Fruit fly (Drosophila melanogaster): ENCODE results near the gene RpL9.

The RpL9 gene

dm6 chr2L:11037583-11038517 is 33.9 kb upstream of the RpL9 start (continued):
- TF ChIP-seq fd96Cb (tag; optimal IDR thresholded peaks at IDR 0.05) = peak; percentile 44
- TF ChIP-seq Neu2 (GFP tag; optimal IDR thresholded peaks at IDR 0.05; ENCODE audit: borderline replicate concordance) = no peak
- no peak for TF ChIP-seq CG7357 (GFP tag; IDR thresholded peaks at IDR 0.05)
- TF ChIP-seq CG7839 (tag; optimal IDR thresholded peaks at IDR 0.05) = peak; percentile 66
- peak; percentile 37 for TF ChIP-seq CG10462 (GFP tag; optimal IDR thresholded peaks at IDR 0.05)
- peak; percentile 27 for TF ChIP-seq Side (GFP tag; optimal IDR thresholded peaks at IDR 0.05)
- TF ChIP-seq CHES-1-like (GFP tag; optimal IDR thresholded peaks at IDR 0.05) = peak; percentile 9
- no peak for TF ChIP-seq btn (GFP tag; optimal IDR thresholded peaks at IDR 0.05)
- TF ChIP-seq CG15269 (tag; optimal IDR thresholded peaks at IDR 0.05) = peak; percentile 65
- no peak for TF ChIP-seq Ada2b (GFP tag; IDR thresholded peaks at IDR 0.05)
- no peak for TF ChIP-seq Fer2 (tag; optimal IDR thresholded peaks at IDR 0.05)
- TF ChIP-seq chif (GFP tag; optimal IDR thresholded peaks at IDR 0.05) = peak in 1 of 2 experiments; percentile 58
- peak; percentile 52 for TF ChIP-seq lmd (GFP tag; IDR thresholded peaks at IDR 0.05)
- TF ChIP-seq bcd (GFP tag; optimal IDR thresholded peaks at IDR 0.05) = no peak
- TF ChIP-seq Med (GFP tag) = peak; percentile 75
- TF ChIP-seq lilli (GFP tag; optimal IDR thresholded peaks at IDR 0.05) = peak; percentile 43
- peak; percentile 5 for TF ChIP-seq CG4820 (GFP tag; optimal IDR thresholded peaks at IDR 0.05)
- TF ChIP-seq sna (GFP tag; IDR thresholded peaks at IDR 0.05; ENCODE audit: partially characterized antibody) = no peak
- peak; percentile 58 for TF ChIP-seq NC2α (GFP tag; optimal IDR thresholded peaks at IDR 0.05)
- TF ChIP-seq CG12155 (GFP tag; optimal IDR thresholded peaks at IDR 0.05) = peak; percentile 39
- no peak for TF ChIP-seq CG10959 (GFP tag; IDR thresholded peaks at IDR 0.05)
- peak; percentile 17 for TF ChIP-seq CG9817 (tag; optimal IDR thresholded peaks at IDR 0.05)
- TF ChIP-seq CG7271 (tag; optimal IDR thresholded peaks at IDR 0.05) = no peak
- peak; percentile 36 for TF ChIP-seq CG1529 (GFP tag; optimal IDR thresholded peaks at IDR 0.05)
- TF ChIP-seq z (GFP tag; IDR thresholded peaks at IDR 0.05) = peak; percentile 67; the same call in 2 of the 3 replicates
- TF ChIP-seq Hr51 (GFP tag; optimal IDR thresholded peaks at IDR 0.05) = peak in 1 of 2 experiments; percentile 65
- no peak for TF ChIP-seq hth (optimal IDR thresholded peaks at IDR 0.05)
- TF ChIP-seq CG15073 (GFP tag; optimal IDR thresholded peaks at IDR 0.05) = no peak
- no peak for TF ChIP-seq br (optimal IDR thresholded peaks at IDR 0.05)
- TF ChIP-seq lab (GFP tag; optimal IDR thresholded peaks at IDR 0.05) = peak; percentile 35
- TF ChIP-seq sim (GFP tag; IDR thresholded peaks at IDR 0.05) = 0 out of 2 replicates have a peak, but pooled peaks have one; percentile 18
- no peak for TF ChIP-seq slp2 (GFP tag; optimal IDR thresholded peaks at IDR 0.05)
- no peak for TF ChIP-seq Kr (GFP tag; optimal IDR thresholded peaks at IDR 0.05)
- TF ChIP-seq oc (tag; optimal IDR thresholded peaks at IDR 0.05) = no peak
- no peak for TF ChIP-seq tll (GFP tag; optimal IDR thresholded peaks at IDR 0.05)
- peak; percentile 30 for TF ChIP-seq ind (GFP tag; optimal IDR thresholded peaks at IDR 0.05)
- no peak for TF ChIP-seq sc (optimal IDR thresholded peaks at IDR 0.05)
- peak; percentile 51 for TF ChIP-seq sc (GFP tag; optimal IDR thresholded peaks at IDR 0.05)
- TF ChIP-seq CG13123 (GFP tag; optimal IDR thresholded peaks at IDR 0.05) = peak; percentile 38
- TF ChIP-seq crp (GFP tag; optimal IDR thresholded peaks at IDR 0.05) = no peak
- TF ChIP-seq CG17328 (GFP tag; IDR thresholded peaks at IDR 0.05) = peak; percentile 70
- TF ChIP-seq CG8765 (GFP tag; IDR thresholded peaks at IDR 0.05) = no peak
- peak; percentile 72 for TF ChIP-seq Ptx1 (GFP tag; IDR thresholded peaks at IDR 0.05)
- TF ChIP-seq CG3726 (GFP tag; IDR thresholded peaks at IDR 0.05) = no peak
- TF ChIP-seq CG31441 (GFP tag; IDR thresholded peaks at IDR 0.05) = peak; percentile 56
- TF ChIP-seq gcm2 (GFP tag; optimal IDR thresholded peaks at IDR 0.05) = peak; percentile 22
- TF ChIP-seq ranshi (GFP tag; IDR thresholded peaks at IDR 0.05) = peak; percentile 44; the same call in 1 of the 2 replicates
- peak; percentile 41 for TF ChIP-seq Asciz (GFP tag; optimal IDR thresholded peaks at IDR 0.05)
- peak; percentile 5 for TF ChIP-seq CG2116 (GFP tag; optimal IDR thresholded peaks at IDR 0.05)

Measured in whole organism, embryonic.